Worm (Caenorhabditis elegans): ENCODE measurements around the gene decr-1.3.

Gene decr-1.3

ce11 chrII:8130792-8131191, 42.6 kb downstream of the decr-1.3 start:
- TF ChIP-seq snpc-4 (tag; optimal IDR thresholded peaks at IDR 0.05) (no peak), sma-9 (GFP tag; optimal IDR thresholded peaks at IDR 0.05) (peak; percentile 0), sma-9 (tag; optimal IDR thresholded peaks at IDR 0.05) (no peak), nhr-77 (tag; optimal IDR thresholded peaks at IDR 0.05) (no peak), unc-62 (GFP tag; optimal IDR thresholded peaks at IDR 0.05) (no peak)

ce11 chrII:8129495-8130010, 43.8 kb downstream of the decr-1.3 start, which contains the start of gene ulp-4:
Gene ulp-4 (plus strand): TSS chrII:8129960.
- TF ChIP-seq nhr-129 (tag; optimal IDR thresholded peaks at IDR 0.05) = peak; percentile 45
- TF ChIP-seq ZK546.5 (tag; optimal IDR thresholded peaks at IDR 0.05) = no peak
- peak in 1 of 2 experiments; percentile 57 for TF ChIP-seq lsy-2 (tag; optimal IDR thresholded peaks at IDR 0.05)
- TF ChIP-seq nhr-12 (tag; optimal IDR thresholded peaks at IDR 0.05) = no peak
- peak; percentile 4 for TF ChIP-seq crh-2 (tag; optimal IDR thresholded peaks at IDR 0.05)
- TF ChIP-seq F13H6.1 (tag; optimal IDR thresholded peaks at IDR 0.05) = peak; percentile 67
- TF ChIP-seq lin-39 (tag; optimal IDR thresholded peaks at IDR 0.05) = no peak
- peak; percentile 43 for TF ChIP-seq ceh-16 (tag; optimal IDR thresholded peaks at IDR 0.05)
- TF ChIP-seq egl-27 (tag; optimal IDR thresholded peaks at IDR 0.05) = no peak
- TF ChIP-seq ama-1 (optimal IDR thresholded peaks at IDR 0.05) = no peak
- no peak for TF ChIP-seq gmeb-1 (tag; optimal IDR thresholded peaks at IDR 0.05)
- TF ChIP-seq nhr-21 (tag; optimal IDR thresholded peaks at IDR 0.05) = no peak
- no peak for TF ChIP-seq peb-1 (tag; optimal IDR thresholded peaks at IDR 0.05)
- TF ChIP-seq sma-9 (GFP tag; optimal IDR thresholded peaks at IDR 0.05) = peak; percentile 70
- TF ChIP-seq sma-9 (tag; optimal IDR thresholded peaks at IDR 0.05) = no peak
- no peak for TF ChIP-seq nhr-77 (tag; optimal IDR thresholded peaks at IDR 0.05)
- TF ChIP-seq zag-1 (tag; optimal IDR thresholded peaks at IDR 0.05) = no peak
- TF ChIP-seq nhr-10 (tag; optimal IDR thresholded peaks at IDR 0.05) = no peak
- TF ChIP-seq dmd-4 (tag; optimal IDR thresholded peaks at IDR 0.05) = no peak
- TF ChIP-seq ceh-82 (tag; optimal IDR thresholded peaks at IDR 0.05) = no peak
- no peak for TF ChIP-seq unc-39 (tag; optimal IDR thresholded peaks at IDR 0.05)
- no peak for TF ChIP-seq nhr-6 (tag; optimal IDR thresholded peaks at IDR 0.05)
- no peak for TF ChIP-seq snpc-4 (tag; optimal IDR thresholded peaks at IDR 0.05)
- peak; percentile 72 for TF ChIP-seq mab-5 (tag; optimal IDR thresholded peaks at IDR 0.05)
- no peak for TF ChIP-seq nhr-237 (tag; optimal IDR thresholded peaks at IDR 0.05)
- TF ChIP-seq lin-13 (GFP tag; optimal IDR thresholded peaks at IDR 0.05) = peak; percentile 38
- TF ChIP-seq nhr-23 (tag; optimal IDR thresholded peaks at IDR 0.05) = no peak
- no peak for TF ChIP-seq mbf-1 (tag; optimal IDR thresholded peaks at IDR 0.05)
- no peak for TF ChIP-seq elt-3 (tag; optimal IDR thresholded peaks at IDR 0.05)
- TF ChIP-seq alr-1 (tag; optimal IDR thresholded peaks at IDR 0.05) = no peak
- TF ChIP-seq blmp-1 (tag; optimal IDR thresholded peaks at IDR 0.05; ENCODE audit: insufficient read depth) = no peak
- peak; percentile 7 for TF ChIP-seq C34F6.9 (tag; optimal IDR thresholded peaks at IDR 0.05)

- TF ChIP-seq nhr-23 (tag; optimal IDR thresholded peaks at IDR 0.05) (no peak), ZK546.5 (tag; optimal IDR thresholded peaks at IDR 0.05) (no peak), sem-4 (tag; optimal IDR thresholded peaks at IDR 0.05) (peak; percentile 29), nhr-129 (tag; optimal IDR thresholded peaks at IDR 0.05) (peak; percentile 10), lin-39 (tag; optimal IDR thresholded peaks at IDR 0.05) (no peak)
Measured at ce11 chrII:8129040-8129387, 44.3 kb downstream of the decr-1.3 start.

ce11 chrII:8128273-8129039, 44.9 kb downstream of the decr-1.3 start:
- TF ChIP-seq elt-3 (tag; optimal IDR thresholded peaks at IDR 0.05) (no peak), mdl-1 (tag; optimal IDR thresholded peaks at IDR 0.05) (no peak), lin-39 (tag; optimal IDR thresholded peaks at IDR 0.05) (no peak), sma-3 (GFP tag; optimal IDR thresholded peaks at IDR 0.05) (peak; percentile 40), nhr-21 (tag; optimal IDR thresholded peaks at IDR 0.05) (peak; percentile 63), crh-2 (tag; optimal IDR thresholded peaks at IDR 0.05) (peak; percentile 81), aly-2 (tag; optimal IDR thresholded peaks at IDR 0.05) (no peak), nhr-11 (tag; optimal IDR thresholded peaks at IDR 0.05) (no peak), fos-1 (tag; optimal IDR thresholded peaks at IDR 0.05) (peak; percentile 29), mbf-1 (tag; optimal IDR thresholded peaks at IDR 0.05) (no peak), ztf-11 (tag; optimal IDR thresholded peaks at IDR 0.05) (no peak), peb-1 (tag; optimal IDR thresholded peaks at IDR 0.05) (no peak), lin-11 (tag; optimal IDR thresholded peaks at IDR 0.05) (no peak), F13H6.1 (tag; optimal IDR thresholded peaks at IDR 0.05) (peak; percentile 64), R02D3.7 (tag; optimal IDR thresholded peaks at IDR 0.05) (no peak), nhr-77 (tag; optimal IDR thresholded peaks at IDR 0.05) (no peak), unc-39 (tag; optimal IDR thresholded peaks at IDR 0.05) (no peak), skn-1 (tag; optimal IDR thresholded peaks at IDR 0.05) (no peak), nhr-10 (tag; optimal IDR thresholded peaks at IDR 0.05) (no peak), ZK546.5 (tag; optimal IDR thresholded peaks at IDR 0.05) (no peak), egl-27 (tag; optimal IDR thresholded peaks at IDR 0.05) (peak; percentile 20), ceh-82 (tag; optimal IDR thresholded peaks at IDR 0.05) (no peak), nhr-6 (tag; optimal IDR thresholded peaks at IDR 0.05) (peak; percentile 84), elt-1 (tag; optimal IDR thresholded peaks at IDR 0.05) (no peak), ztf-4 (tag; optimal IDR thresholded peaks at IDR 0.05) (peak; percentile 45), nhr-25 (tag; optimal IDR thresholded peaks at IDR 0.05) (peak; percentile 92), mab-5 (tag; optimal IDR thresholded peaks at IDR 0.05) (no peak), gmeb-1 (tag; optimal IDR thresholded peaks at IDR 0.05) (peak; percentile 26), sem-4 (tag; optimal IDR thresholded peaks at IDR 0.05) (peak; percentile 56)
